Fruit fly (Drosophila melanogaster): ENCODE measurements around the gene vn.

vn gene

DNA sequence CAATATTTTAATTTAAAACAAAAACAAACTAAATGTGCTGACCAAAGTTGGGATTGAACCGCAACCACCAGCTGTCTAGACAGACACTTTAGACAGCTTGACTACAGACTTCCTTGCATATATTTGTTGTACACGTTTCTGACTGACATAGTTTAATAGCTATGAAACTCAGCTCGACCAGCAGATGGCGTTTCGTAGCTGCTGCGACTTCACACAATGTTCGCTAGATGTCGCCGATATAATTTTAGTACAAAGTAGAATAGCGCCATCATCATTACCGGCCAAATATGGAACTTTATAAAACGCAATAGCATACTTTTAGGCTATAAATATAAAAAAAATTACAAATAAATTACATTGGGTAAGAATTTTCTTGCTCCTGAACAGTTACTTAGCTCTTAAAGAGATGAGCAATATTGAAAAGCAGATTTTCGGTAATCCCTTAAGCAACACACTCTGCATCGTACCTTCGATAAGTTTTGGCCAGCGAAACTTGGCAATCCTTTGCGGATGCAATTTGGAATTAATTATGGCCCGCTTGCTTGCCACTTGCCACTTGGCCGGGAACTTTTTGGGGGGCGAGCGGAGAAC is 24.2 kb upstream of the vn start (continued):
- peak; percentile 85 for TF ChIP-seq sob (GFP tag; IDR thresholded peaks at IDR 0.05)
- TF ChIP-seq CG31441 (GFP tag; IDR thresholded peaks at IDR 0.05) = no peak
- TF ChIP-seq CG2875 (GFP tag; optimal IDR thresholded peaks at IDR 0.05) = no peak
- TF ChIP-seq chm (GFP tag; IDR thresholded peaks at IDR 0.05) = peak; percentile 74
- peak; percentile 86 for TF ChIP-seq Dbx (GFP tag; IDR thresholded peaks at IDR 0.05)
- TF ChIP-seq CG12104 (GFP tag; optimal IDR thresholded peaks at IDR 0.05) = peak; percentile 36
- TF ChIP-seq Oaz (GFP tag; IDR thresholded peaks at IDR 0.05) = 0 out of 2 replicates have a peak, but pooled peaks have one; percentile 13
- TF ChIP-seq kah (GFP tag; optimal IDR thresholded peaks at IDR 0.05) = no peak
- TF ChIP-seq org-1 (GFP tag; optimal IDR thresholded peaks at IDR 0.05) = no peak
- peak; percentile 81 for TF ChIP-seq CG11085 (GFP tag; IDR thresholded peaks at IDR 0.05)
- peak; percentile 75 for TF ChIP-seq CG7372 (GFP tag; IDR thresholded peaks at IDR 0.05)
- no peak for TF ChIP-seq CG2202 (tag; optimal IDR thresholded peaks at IDR 0.05)
- TF ChIP-seq CG2199 (GFP tag; IDR thresholded peaks at IDR 0.05) = peak; percentile 95
- peak; percentile 71 for TF ChIP-seq CG4730 (GFP tag; IDR thresholded peaks at IDR 0.05)
- no peak for TF ChIP-seq CG11695 (GFP tag; IDR thresholded peaks at IDR 0.05)
- peak; percentile 75 for TF ChIP-seq CG14710 (tag; optimal IDR thresholded peaks at IDR 0.05)
- TF ChIP-seq MBD-R2 (GFP tag; IDR thresholded peaks at IDR 0.05) = peak; percentile 33; the same call in 1 of the 2 replicates
- TF ChIP-seq CG18599 (GFP tag; optimal IDR thresholded peaks at IDR 0.05) = peak; percentile 45
- TF ChIP-seq cad (GFP tag; optimal IDR thresholded peaks at IDR 0.05) = no peak
- TF ChIP-seq amos (GFP tag; IDR thresholded peaks at IDR 0.05; ENCODE audit: partially characterized antibody) = peak; percentile 40; the same call in 1 of the 2 replicates
- TF ChIP-seq CG5180 (GFP tag; optimal IDR thresholded peaks at IDR 0.05) = peak; percentile 32
- TF ChIP-seq Lim3 (GFP tag; IDR thresholded peaks at IDR 0.05) = no peak
- TF ChIP-seq psq (GFP tag; optimal IDR thresholded peaks at IDR 0.05) = no peak
- no peak for TF ChIP-seq CG11696 (GFP tag; IDR thresholded peaks at IDR 0.05)
- TF ChIP-seq CG5245 (GFP tag; optimal IDR thresholded peaks at IDR 0.05) = peak; percentile 89
- peak; percentile 53; the same call in 1 of the 2 replicates for TF ChIP-seq CG8765 (GFP tag; IDR thresholded peaks at IDR 0.05)
- no peak for TF ChIP-seq CG15011 (GFP tag; optimal IDR thresholded peaks at IDR 0.05)
- peak; percentile 62 for TF ChIP-seq Dad (GFP tag; optimal IDR thresholded peaks at IDR 0.05)
- peak; percentile 50 for TF ChIP-seq Max (GFP tag; optimal IDR thresholded peaks at IDR 0.05)
- peak; percentile 11 for TF ChIP-seq gcm (GFP tag; optimal IDR thresholded peaks at IDR 0.05)
- peak; percentile 89 for TF ChIP-seq CG11247 (GFP tag; IDR thresholded peaks at IDR 0.05)
- TF ChIP-seq peb (GFP tag; IDR thresholded peaks at IDR 0.05) = peak; percentile 65
- peak; percentile 78 to 89 for TF ChIP-seq dpn (GFP tag; optimal IDR thresholded peaks at IDR 0.05)
- no peak for TF ChIP-seq gro (GFP tag; optimal IDR thresholded peaks at IDR 0.05)
- TF ChIP-seq cato (GFP tag; optimal IDR thresholded peaks at IDR 0.05; ENCODE audit: borderline replicate concordance) = peak; percentile 6
- TF ChIP-seq CG9797 (GFP tag; optimal IDR thresholded peaks at IDR 0.05) = peak; percentile 18
- TF ChIP-seq bab2 (GFP tag; optimal IDR thresholded peaks at IDR 0.05) = peak; percentile 61
- no peak for TF ChIP-seq CG12769 (tag; optimal IDR thresholded peaks at IDR 0.05)
- no peak for TF ChIP-seq nerfin-2 (GFP tag; IDR thresholded peaks at IDR 0.05; ENCODE audit: partially characterized antibody)
- TF ChIP-seq wdn (GFP tag; IDR thresholded peaks at IDR 0.05) = peak; percentile 63
- TF ChIP-seq crol (GFP tag; IDR thresholded peaks at IDR 0.05) = no peak
- TF ChIP-seq dmrt11E (tag; optimal IDR thresholded peaks at IDR 0.05) = peak; percentile 54
- TF ChIP-seq rib (GFP tag; IDR thresholded peaks at IDR 0.05) = no peak
- TF ChIP-seq HLHmδ (GFP tag; optimal IDR thresholded peaks at IDR 0.05) = peak; percentile 27
- peak; percentile 36 for TF ChIP-seq CG12744 (GFP tag; optimal IDR thresholded peaks at IDR 0.05)
- peak; percentile 55; the same call in 1 of the 3 replicates for TF ChIP-seq sr (GFP tag; IDR thresholded peaks at IDR 0.05)
- TF ChIP-seq knrl (GFP tag; IDR thresholded peaks at IDR 0.05; ENCODE audit: partially characterized antibody) = peak; percentile 65; the same call in 1 of the 3 replicates
- TF ChIP-seq pum (GFP tag; optimal IDR thresholded peaks at IDR 0.05) = peak; percentile 73
- peak; percentile 46 for TF ChIP-seq CG12391 (tag; optimal IDR thresholded peaks at IDR 0.05)
- TF ChIP-seq CG6683 (GFP tag; optimal IDR thresholded peaks at IDR 0.05) = no peak

All from whole organism, embryonic.